Fruit fly (Drosophila melanogaster) whole organism, embryonic: Measurements from ENCODE around the gene CG14545.

ENCODE experiments used
- Atf6 ChIP-seq: fragments of 200-800 bp; sonication (Bioruptor generic); IDR thresholded peaks from 2 replicates; pipeline ENCODE4 v1.3.6; 2022; ENCODE audit warnings: missing biosample characterization, missing genetic modification characterization
- Bgb ChIP-seq: fragments of 200-800 bp; sonication (Bioruptor generic); IDR thresholded peaks from 2 replicates; pipeline ENCODE4 v1.3.6; 2022; ENCODE audit warnings: missing biosample characterization, missing genetic modification characterization; ENCODE audit not compliant: partially characterized antibody
- CG10274 ChIP-seq: fragments of 200-800 bp; sonication (Bioruptor generic); optimal IDR thresholded peaks from 3 replicates; lab custom pipeline; 2017; ENCODE audit warnings: missing biosample characterization, mild to moderate bottlenecking, missing genetic modification characterization
- CG11085 ChIP-seq: fragments of 200-800 bp; sonication (Bioruptor generic); IDR thresholded peaks from 2 replicates; pipeline ENCODE4 v1.3.6; 2022; ENCODE audit warnings: missing biosample characterization, missing genetic modification characterization
- CG11695 ChIP-seq: fragments of 200-800 bp; sonication (Bioruptor generic); IDR thresholded peaks from 3 replicates; pipeline ENCODE4 v1.3.6; 2022; ENCODE audit warnings: missing biosample characterization, missing genetic modification characterization
- CG12155 ChIP-seq: fragments of 200-800 bp; sonication (Bioruptor generic); optimal IDR thresholded peaks from 3 replicates; lab custom pipeline; 2016; ENCODE audit warnings: missing biosample characterization, missing genetic modification characterization
- CG15073 ChIP-seq: fragments of 200-800 bp; sonication (Bioruptor generic); optimal IDR thresholded peaks from 2 replicates; lab custom pipeline; 2016; ENCODE audit warnings: missing biosample characterization, missing genetic modification characterization
- CG15269 ChIP-seq: fragments of 200-800 bp; sonication (Bioruptor generic); optimal IDR thresholded peaks from 2 replicates; lab custom pipeline; 2018; ENCODE audit warnings: missing biosample characterization, mild to moderate bottlenecking, missing genetic modification characterization, moderate library complexity
- CG15479 ChIP-seq: fragments of 200-800 bp; sonication (Bioruptor generic); optimal IDR thresholded peaks from 3 replicates; lab custom pipeline; 2019; ENCODE audit warnings: missing biosample characterization, mild to moderate bottlenecking, missing genetic modification characterization, moderate library complexity
- CG16779 ChIP-seq: fragments of 200-800 bp; sonication (Bioruptor generic); IDR thresholded peaks from 2 replicates; pipeline ENCODE4 v1.3.6; 2022; ENCODE audit warnings: missing biosample characterization, missing genetic modification characterization
- CG17802 ChIP-seq: fragments of 200-800 bp; sonication (Bioruptor generic); optimal IDR thresholded peaks from 2 replicates; lab custom pipeline; 2018; ENCODE audit warnings: missing biosample characterization, mild to moderate bottlenecking, missing genetic modification characterization, moderate library complexity
- CG18011 ChIP-seq: fragments of 200-800 bp; sonication (Bioruptor generic); optimal IDR thresholded peaks from 2 replicates; lab custom pipeline; 2017; ENCODE audit warnings: missing biosample characterization, missing genetic modification characterization, mild to moderate bottlenecking, moderate library complexity, missing genotype
- CG18262 ChIP-seq: fragments of 200-800 bp; optimal IDR thresholded peaks from 3 replicates; lab custom pipeline; 2019; ENCODE audit warnings: missing biosample characterization, mild to moderate bottlenecking, missing genetic modification characterization, moderate library complexity
- CG2202 ChIP-seq: fragments of 200-800 bp; sonication (Bioruptor generic); optimal IDR thresholded peaks from 2 replicates; lab custom pipeline; 2018; ENCODE audit warnings: missing biosample characterization, mild to moderate bottlenecking, missing genetic modification characterization
- CG31441 ChIP-seq: fragments of 200-800 bp; sonication (Bioruptor generic); IDR thresholded peaks from 2 replicates; pipeline ENCODE4 v1.3.6; 2022; ENCODE audit warnings: missing biosample characterization, missing genetic modification characterization
- CG4707 ChIP-seq: fragments of 200-800 bp; sonication (Bioruptor generic); optimal IDR thresholded peaks from 2 replicates; lab custom pipeline; 2018; ENCODE audit warnings: missing biosample characterization, mild to moderate bottlenecking, missing genetic modification characterization, moderate library complexity
- CG6272 ChIP-seq: fragments of 200-800 bp; sonication (Bioruptor generic); IDR thresholded peaks from 2 replicates; pipeline ENCODE4 v1.3.6; 2022; ENCODE audit warnings: missing biosample characterization, missing genetic modification characterization
- CG6791 ChIP-seq: fragments of 200-800 bp; sonication (Bioruptor generic); IDR thresholded peaks from 3 replicates; pipeline ENCODE4 v1.3.6; 2022; ENCODE audit warnings: missing biosample characterization, missing genetic modification characterization; ENCODE audit not compliant: partially characterized antibody
- CG7987 ChIP-seq: fragments of 200-800 bp; sonication (Bioruptor generic); optimal IDR thresholded peaks from 2 replicates; lab custom pipeline; 2018; ENCODE audit warnings: missing biosample characterization, mild to moderate bottlenecking, missing genetic modification characterization, moderate library complexity
- CG8765 ChIP-seq: fragments of 200-800 bp; sonication (Bioruptor generic); IDR thresholded peaks from 2 replicates; pipeline ENCODE4 v1.3.6; 2022; ENCODE audit warnings: missing biosample characterization, missing genetic modification characterization
- CG9215 ChIP-seq: fragments of 200-800 bp; sonication (Bioruptor generic); IDR thresholded peaks from 2 replicates; pipeline ENCODE4 v1.3.6; 2022; ENCODE audit warnings: missing biosample characterization, missing genetic modification characterization
- CG9876 ChIP-seq: fragments of 200-800 bp; sonication (Bioruptor generic); optimal IDR thresholded peaks from 2 replicates; lab custom pipeline; 2016; ENCODE audit warnings: missing biosample characterization, missing genetic modification characterization
- CkIIα-i1 ChIP-seq: fragments of 200-800 bp; sonication (Bioruptor generic); IDR thresholded peaks from 2 replicates; pipeline ENCODE4 v1.3.6; 2022; ENCODE audit warnings: missing biosample characterization, missing genetic modification characterization
- Dfd ChIP-seq, 2 experiments: fragments of >200 bp; optimal IDR thresholded peaks; 2 replicates each; lab custom pipeline; 2017; ENCODE audit warnings: missing biosample characterization in 2 of 2, missing genetic modification characterization in 2 of 2
- Doc3 ChIP-seq: fragments of 200-800 bp; sonication (Bioruptor generic); IDR thresholded peaks from 3 replicates; pipeline ENCODE4 v1.3.6; 2022; ENCODE audit warnings: missing biosample characterization, missing genetic modification characterization; ENCODE audit not compliant: partially characterized antibody
- ERR ChIP-seq: fragments of 200-800 bp; sonication (Bioruptor generic); optimal IDR thresholded peaks from 2 replicates; lab custom pipeline; 2016; ENCODE audit warnings: missing biosample characterization, missing genetic modification characterization
- Gug ChIP-seq: fragments of 200-800 bp; sonication (Bioruptor generic); IDR thresholded peaks from 4 replicates; pipeline ENCODE4 v1.3.6; 2022; ENCODE audit warnings: missing biosample characterization, missing genetic modification characterization
- Hr78 ChIP-seq, 2 experiments: fragments of 200-800 bp in 1 of 2; fragments of >200 bp in 1 of 2; sonication (Bioruptor generic) in 1 of 2; optimal IDR thresholded peaks; 2 replicates each; lab custom pipeline; 2017 to 2019; ENCODE audit warnings: missing biosample characterization in 2 of 2, missing genetic modification characterization in 2 of 2, mild to moderate bottlenecking in 1 of 2, moderate library complexity in 1 of 2
- Lhr ChIP-seq: fragments of 200-800 bp; sonication (Bioruptor generic); optimal IDR thresholded peaks from 3 replicates; lab custom pipeline; 2017; ENCODE audit warnings: mild to moderate bottlenecking, missing biosample characterization, missing genetic modification reagents, missing genetic modification characterization
- Oli ChIP-seq: fragments of 200-800 bp; sonication (Bioruptor generic); optimal IDR thresholded peaks from 2 replicates; lab custom pipeline; 2018; ENCODE audit warnings: missing biosample characterization, mild to moderate bottlenecking, missing genetic modification characterization, moderate library complexity
- Scr ChIP-seq: fragments of 200-800 bp; sonication (Bioruptor generic); IDR thresholded peaks from 2 replicates; pipeline ENCODE4 v1.3.6; 2022; ENCODE audit warnings: missing biosample characterization, missing genetic modification characterization; ENCODE audit not compliant: partially characterized antibody
- ase ChIP-seq: fragments of 200-800 bp; sonication (Bioruptor generic); IDR thresholded peaks from 3 replicates; pipeline ENCODE4 v1.3.6; 2022; ENCODE audit warnings: missing biosample characterization, missing genetic modification characterization
- caup ChIP-seq: fragments of 200-800 bp; sonication (Bioruptor generic); optimal IDR thresholded peaks from 3 replicates; lab custom pipeline; 2017; ENCODE audit warnings: missing biosample characterization, mild to moderate bottlenecking, missing genetic modification characterization, moderate library complexity; ENCODE audit not compliant: severe bottlenecking
- danr ChIP-seq: fragments of 200-800 bp; sonication (Bioruptor generic); IDR thresholded peaks from 2 replicates; pipeline ENCODE4 v1.3.6; 2022; ENCODE audit warnings: missing biosample characterization, missing genetic modification characterization
- dm ChIP-seq: fragments of 200-800 bp; sonication (Bioruptor generic); optimal IDR thresholded peaks from 3 replicates; lab custom pipeline; 2016; ENCODE audit warnings: missing biosample characterization, missing genetic modification characterization
- exex ChIP-seq: fragments of 200-800 bp; sonication (Bioruptor generic); optimal IDR thresholded peaks from 4 replicates; lab custom pipeline; 2018; ENCODE audit warnings: missing biosample characterization, mild to moderate bottlenecking, missing genetic modification characterization, moderate library complexity
- fu2 ChIP-seq: fragments of 200-800 bp; sonication (Bioruptor generic); optimal IDR thresholded peaks from 2 replicates; lab custom pipeline; 2016; ENCODE audit warnings: missing biosample characterization, missing genetic modification characterization
- gfzf ChIP-seq: fragments of 200-800 bp; sonication (Bioruptor generic); optimal IDR thresholded peaks from 2 replicates; lab custom pipeline; 2016; ENCODE audit warnings: missing biosample characterization, mild to moderate bottlenecking, missing genetic modification characterization, moderate library complexity
- hth ChIP-seq: fragments of >200 bp; optimal IDR thresholded peaks from 2 replicates; lab custom pipeline; 2017; ENCODE audit warnings: inconsistent platforms
- nom ChIP-seq: fragments of 200-800 bp; sonication (Bioruptor generic); optimal IDR thresholded peaks from 2 replicates; lab custom pipeline; 2017; ENCODE audit warnings: missing biosample characterization, missing genetic modification characterization, mild to moderate bottlenecking, moderate library complexity, missing genetic modification reagents
- pan ChIP-seq, 4 experiments: fragments of >200 bp in 3 of 4; fragments of 200-800 bp in 1 of 4; sonication (Bioruptor generic) in 1 of 4; optimal IDR thresholded peaks in 3 of 4; IDR thresholded peaks in 1 of 4; 2 replicates each; pipeline versions ENCODE4 v1.3.6 to Lab custom; 2017 to 2022; ENCODE audit warnings: missing biosample characterization in 2 of 4, missing genetic modification characterization in 2 of 4, mixed read lengths in 1 of 4
- pnt ChIP-seq: fragments of 200-800 bp; sonication (Bioruptor generic); optimal IDR thresholded peaks from 3 replicates; lab custom pipeline; 2016; ENCODE audit warnings: missing biosample characterization, missing genetic modification characterization
- tin ChIP-seq: fragments of 200-800 bp; sonication (Bioruptor generic); optimal IDR thresholded peaks from 3 replicates; lab custom pipeline; 2016; ENCODE audit warnings: missing biosample characterization, missing genetic modification characterization
- tna ChIP-seq: fragments of 200-800 bp; sonication (Bioruptor generic); IDR thresholded peaks from 2 replicates; pipeline ENCODE4 v1.3.6; 2022; ENCODE audit warnings: missing biosample characterization, missing genetic modification characterization; ENCODE audit not compliant: partially characterized antibody
- toy ChIP-seq: fragments of 200-800 bp; sonication (Bioruptor generic); IDR thresholded peaks from 2 replicates; pipeline ENCODE4 v1.3.6; 2022; ENCODE audit warnings: missing biosample characterization, missing genetic modification characterization
- trem ChIP-seq: fragments of 200-800 bp; optimal IDR thresholded peaks from 3 replicates; lab custom pipeline; 2019; ENCODE audit warnings: missing biosample characterization, mild to moderate bottlenecking, missing genetic modification characterization, moderate library complexity
- unpg ChIP-seq: fragments of 200-800 bp; sonication (Bioruptor generic); optimal IDR thresholded peaks from 3 replicates; lab custom pipeline; 2018; ENCODE audit warnings: missing biosample characterization, mild to moderate bottlenecking, missing genetic modification characterization, moderate library complexity
- wor ChIP-seq: fragments of 200-800 bp; sonication (Bioruptor generic); IDR thresholded peaks from 2 replicates; pipeline ENCODE4 v1.3.6; 2022; ENCODE audit warnings: missing biosample characterization, missing genetic modification characterization

The CG14545 gene

DNA sequence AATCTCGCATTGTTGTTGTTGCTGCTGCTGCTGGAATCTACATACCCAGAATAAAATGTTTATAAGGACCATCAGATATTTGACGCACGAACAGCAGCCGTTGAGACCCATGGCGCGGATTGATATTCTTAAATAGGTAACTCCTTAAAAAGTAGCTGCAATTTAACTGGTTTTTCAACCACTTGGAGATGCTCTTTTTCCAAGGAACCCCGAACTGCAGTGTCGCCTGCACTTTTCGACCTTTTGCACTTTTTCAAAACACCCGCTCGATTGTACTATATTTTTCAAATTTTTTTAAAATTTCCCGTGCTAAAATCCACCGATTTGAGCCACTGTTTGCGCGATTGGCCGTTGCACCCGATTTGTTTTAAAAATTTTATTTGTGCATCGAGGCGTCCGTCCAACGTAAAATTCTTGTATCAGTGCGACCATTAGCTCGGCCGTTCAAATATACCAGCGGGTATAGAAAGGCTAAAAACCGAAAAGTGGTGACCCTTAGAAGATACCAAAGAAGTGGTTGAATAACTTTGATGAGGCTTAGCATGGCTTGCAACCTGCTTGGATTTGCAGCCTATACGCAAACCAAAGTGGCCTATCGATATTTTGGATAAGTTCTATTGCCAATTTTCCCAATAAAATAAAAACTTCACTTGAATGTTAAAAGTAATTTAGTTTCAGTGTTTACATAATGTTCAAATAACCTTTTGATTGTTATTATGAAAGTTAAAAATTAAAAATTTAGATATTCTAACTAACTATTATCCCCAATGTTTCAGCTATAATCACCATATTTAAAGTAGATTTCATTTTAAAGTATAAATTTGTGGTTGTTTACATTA, 30.1 kb upstream of the CG14545 start, which contains the start of gene Tsp96F (continued):
- 0 out of 2 replicates have a peak, but pooled peaks have one; percentile 37 for TF ChIP-seq tna (GFP tag; lab: Robert Waterston, UW)
- no peak for TF ChIP-seq CG15479
- TF ChIP-seq CG6272 (GFP tag; lab: Robert Waterston, UW): no peak
- no peak for TF ChIP-seq pan (optimal IDR thresholded peaks at IDR 0.05; lab: Kevin White, UChicago)
- no peak for TF ChIP-seq pan (GFP tag; optimal IDR thresholded peaks at IDR 0.05 in 1 of 2, IDR thresholded peaks at IDR 0.05 in 1 of 2)
- no peak for TF ChIP-seq CG11695 (GFP tag; lab: Robert Waterston, UW)
- peak; percentile 82 for TF ChIP-seq Lhr (GFP tag; lab: Kevin White, UChicago)
- no peak for TF ChIP-seq hth
- no peak for TF ChIP-seq Dfd (GFP tag; optimal IDR thresholded peaks at IDR 0.05; lab: Kevin White, UChicago)
- TF ChIP-seq toy (GFP tag; lab: Robert Waterston, UW): no peak
- TF ChIP-seq CG8765 (GFP tag; lab: Robert Waterston, UW): no peak
- TF ChIP-seq nom (GFP tag; lab: Kevin White, UChicago): no peak
- no peak for TF ChIP-seq CG10274 (GFP tag; lab: Kevin White, UChicago)
- peak; percentile 63 for TF ChIP-seq Scr (GFP tag; lab: Robert Waterston, UW)
- TF ChIP-seq CkIIα-i1 (GFP tag; lab: Robert Waterston, UW): no peak
- no peak for TF ChIP-seq ase (GFP tag; lab: Robert Waterston, UW)
- TF ChIP-seq fu2: no peak
- no peak for TF ChIP-seq CG9876
- TF ChIP-seq danr (GFP tag; lab: Robert Waterston, UW): no peak
- TF ChIP-seq CG9215 (GFP tag; lab: Robert Waterston, UW): no peak
- TF ChIP-seq CG18011 (GFP tag; lab: Kevin White, UChicago): no peak
- no peak for TF ChIP-seq CG17802 (tag; lab: Kevin White, UChicago)
- peak; percentile 33 for TF ChIP-seq CG4707 (GFP tag; lab: Kevin White, UChicago)
- no peak for TF ChIP-seq CG31441 (GFP tag; lab: Robert Waterston, UW)
- no peak for TF ChIP-seq dm (GFP tag; lab: Kevin White, UChicago)
- no peak for TF ChIP-seq Gug
- no peak for TF ChIP-seq wor (GFP tag; lab: Robert Waterston, UW)
- TF ChIP-seq Hr78 (GFP tag; optimal IDR thresholded peaks at IDR 0.05; lab: Kevin White, UChicago): no peak
- TF ChIP-seq CG12155 (GFP tag; lab: Kevin White, UChicago): no peak
- TF ChIP-seq ERR (GFP tag; lab: Kevin White, UChicago): no peak
- TF ChIP-seq exex: no peak
- TF ChIP-seq CG16779 (GFP tag; lab: Robert Waterston, UW): no peak
- TF ChIP-seq tin: no peak
- no peak; the same call in 1 of the 2 replicates for TF ChIP-seq Atf6 (GFP tag; lab: Robert Waterston, UW)
- peak; percentile 21 for TF ChIP-seq CG2202 (tag; lab: Kevin White, UChicago)
- TF ChIP-seq CG18262 (tag; lab: Kevin White, UChicago): no peak
- TF ChIP-seq CG6791 (GFP tag; lab: Robert Waterston, UW): peak; percentile 69
- TF ChIP-seq Bgb (GFP tag; lab: Robert Waterston, UW): peak; percentile 71
- peak; percentile 4 for TF ChIP-seq CG7987 (GFP tag; lab: Kevin White, UChicago)
- TF ChIP-seq pnt (GFP tag; lab: Kevin White, UChicago): no peak
- no peak for TF ChIP-seq CG11085 (GFP tag; lab: Robert Waterston, UW)
- TF ChIP-seq unpg (GFP tag; lab: Kevin White, UChicago): no peak
- TF ChIP-seq CG15073 (GFP tag; lab: Kevin White, UChicago): no peak
- peak; percentile 53 for TF ChIP-seq trem
- TF ChIP-seq CG15269 (tag; lab: Kevin White, UChicago): no peak
- TF ChIP-seq Doc3 (GFP tag; lab: Robert Waterston, UW): no peak; the same call in 2 of the 3 replicates
- TF ChIP-seq gfzf (GFP tag; lab: Kevin White, UChicago): peak; percentile 95
- TF ChIP-seq Oli: no peak
- no peak for TF ChIP-seq caup (GFP tag; lab: Kevin White, UChicago)
